Worm (Caenorhabditis elegans) whole organism, L2 larva: ENCODE data around the gene ptpn-22.
A peak's percentile ranks its signal among the peaks of the same experiment; 100 is the strongest.

ENCODE experiments used
- C34F6.9 ChIP-seq: fragments of 150-350 bp; optimal IDR thresholded peaks from 2 replicates; lab custom pipeline; 2014; ENCODE audit warnings: missing biosample characterization, missing genetic modification characterization
- F13H6.1 ChIP-seq: sonication (generic microtip); optimal IDR thresholded peaks from 2 replicates; lab custom pipeline; 2016; ENCODE audit warnings: missing genetic modification characterization, missing compliant biosample characterization
- R02D3.7 ChIP-seq: fragments of 150-350 bp; optimal IDR thresholded peaks from 2 replicates; lab custom pipeline; 2014; ENCODE audit warnings: missing biosample characterization, missing genetic modification characterization
- ZK546.5 ChIP-seq: sonication (generic microtip); optimal IDR thresholded peaks from 2 replicates; lab custom pipeline; 2017; ENCODE audit warnings: missing biosample characterization, missing genetic modification characterization
- alr-1 ChIP-seq: fragments of 150-350 bp; optimal IDR thresholded peaks from 2 replicates; lab custom pipeline; 2014; ENCODE audit warnings: missing biosample characterization, missing genetic modification characterization
- aly-2 ChIP-seq: fragments of 150-350 bp; optimal IDR thresholded peaks from 2 replicates; lab custom pipeline; 2014; ENCODE audit warnings: missing biosample characterization, missing genetic modification characterization
- ama-1 ChIP-seq: fragments of 150-350 bp; optimal IDR thresholded peaks from 2 replicates; lab custom pipeline; 2018; ENCODE audit warnings: inconsistent platforms
- blmp-1 ChIP-seq: sonication (generic microtip); optimal IDR thresholded peaks from 2 replicates; lab custom pipeline; 2017; ENCODE audit warnings: missing genetic modification characterization, mild to moderate bottlenecking, missing compliant biosample characterization, antibody characterized with exemption, moderate library complexity; ENCODE audit not compliant: insufficient read depth
- ceh-82 ChIP-seq: fragments of 150-350 bp; optimal IDR thresholded peaks from 2 replicates; lab custom pipeline; 2014; ENCODE audit warnings: missing biosample characterization, missing genetic modification characterization
- crh-2 ChIP-seq: sonication (generic microtip); optimal IDR thresholded peaks from 2 replicates; lab custom pipeline; 2017; ENCODE audit warnings: missing biosample characterization, missing genetic modification characterization
- dmd-4 ChIP-seq: sonication (generic microtip); optimal IDR thresholded peaks from 2 replicates; lab custom pipeline; 2017; ENCODE audit warnings: missing biosample characterization, missing genetic modification characterization
- egl-27 ChIP-seq: sonication (generic microtip); optimal IDR thresholded peaks from 3 replicates; lab custom pipeline; 2017; ENCODE audit warnings: missing biosample characterization, missing genetic modification reagents, missing genetic modification characterization
- elt-1 ChIP-seq: fragments of 150-350 bp; optimal IDR thresholded peaks from 2 replicates; lab custom pipeline; 2014; ENCODE audit warnings: missing biosample characterization, missing genetic modification characterization
- elt-3 ChIP-seq: sonication (generic microtip); optimal IDR thresholded peaks from 2 replicates; lab custom pipeline; 2017; ENCODE audit warnings: missing biosample characterization, missing genetic modification characterization
- fos-1 ChIP-seq: fragments of 150-350 bp; optimal IDR thresholded peaks from 2 replicates; lab custom pipeline; 2014; ENCODE audit warnings: missing biosample characterization, missing genetic modification characterization
- gmeb-1 ChIP-seq: fragments of 150-350 bp; optimal IDR thresholded peaks from 2 replicates; lab custom pipeline; 2014; ENCODE audit warnings: missing biosample characterization, missing genetic modification characterization
- lin-11 ChIP-seq: fragments of 150-350 bp; sonication (generic microtip); optimal IDR thresholded peaks from 2 replicates; lab custom pipeline; 2014; ENCODE audit warnings: missing biosample characterization, missing genetic modification characterization, inconsistent platforms, mixed read lengths
- lin-13 ChIP-seq: fragments of 150-350 bp; optimal IDR thresholded peaks from 2 replicates; lab custom pipeline; 2014; ENCODE audit warnings: missing biosample characterization, missing genetic modification reagents, missing genetic modification characterization
- lin-39 ChIP-seq: fragments of 150-350 bp; optimal IDR thresholded peaks from 2 replicates; lab custom pipeline; 2014; ENCODE audit warnings: missing biosample characterization, missing genetic modification reagents, missing genetic modification characterization
- lsy-2 ChIP-seq, 2 experiments: fragments of 150-350 bp in 1 of 2; sonication (generic microtip) in 1 of 2; optimal IDR thresholded peaks; 2 replicates each; lab custom pipeline; 2014 to 2017; ENCODE audit warnings: missing biosample characterization in 2 of 2, missing genetic modification characterization in 2 of 2
- mab-5 ChIP-seq: fragments of 150-350 bp; optimal IDR thresholded peaks from 2 replicates; lab custom pipeline; 2014; ENCODE audit warnings: missing biosample characterization, missing genetic modification characterization
- mdl-1 ChIP-seq, 2 experiments: fragments of 150-350 bp in 1 of 2; sonication (generic microtip) in 1 of 2; optimal IDR thresholded peaks; 2 replicates each; lab custom pipeline; 2017; ENCODE audit warnings: missing biosample characterization in 2 of 2, missing genetic modification characterization in 2 of 2
- nhr-10 ChIP-seq: sonication (generic microtip); optimal IDR thresholded peaks from 2 replicates; lab custom pipeline; 2017; ENCODE audit warnings: missing biosample characterization, missing genetic modification characterization
- nhr-11 ChIP-seq: fragments of 150-350 bp; optimal IDR thresholded peaks from 2 replicates; lab custom pipeline; 2014; ENCODE audit warnings: missing biosample characterization, missing genetic modification characterization
- nhr-23 ChIP-seq: fragments of 150-350 bp; optimal IDR thresholded peaks from 2 replicates; lab custom pipeline; 2014; ENCODE audit warnings: missing biosample characterization, missing genetic modification reagents, missing genetic modification characterization
- nhr-237 ChIP-seq: fragments of 150-350 bp; optimal IDR thresholded peaks from 2 replicates; lab custom pipeline; 2014; ENCODE audit warnings: missing biosample characterization, missing genetic modification characterization
- nhr-25 ChIP-seq: fragments of 150-350 bp; sonication (generic microtip); optimal IDR thresholded peaks from 3 replicates; lab custom pipeline; 2014; ENCODE audit warnings: missing biosample characterization, missing genetic modification characterization
- nhr-6 ChIP-seq: fragments of 150-350 bp; optimal IDR thresholded peaks from 2 replicates; lab custom pipeline; 2014; ENCODE audit warnings: missing biosample characterization, missing genetic modification characterization
- nhr-77 ChIP-seq: fragments of 150-350 bp; optimal IDR thresholded peaks from 2 replicates; lab custom pipeline; 2014; ENCODE audit warnings: missing biosample characterization, missing genetic modification characterization
- peb-1 ChIP-seq: fragments of 150-350 bp; optimal IDR thresholded peaks from 2 replicates; lab custom pipeline; 2014; ENCODE audit warnings: missing biosample characterization, missing genetic modification characterization
- sem-4 ChIP-seq: fragments of 150-350 bp; optimal IDR thresholded peaks from 2 replicates; lab custom pipeline; 2014; ENCODE audit warnings: missing biosample characterization, missing genetic modification reagents, missing genetic modification characterization
- skn-1 ChIP-seq: sonication (generic microtip); optimal IDR thresholded peaks from 2 replicates; lab custom pipeline; 2017; ENCODE audit warnings: missing biosample characterization, missing genetic modification characterization
- sma-3 ChIP-seq: sonication (generic microtip); optimal IDR thresholded peaks from 2 replicates; lab custom pipeline; 2016; ENCODE audit warnings: missing genetic modification reagents, missing genetic modification characterization, missing compliant biosample characterization
- sma-9 ChIP-seq, 2 experiments: fragments of 150-350 bp in 1 of 2; sonication (generic microtip) in 1 of 2; optimal IDR thresholded peaks; 2 replicates each; lab custom pipeline; 2014 to 2016; ENCODE audit warnings: missing genetic modification characterization in 2 of 2, mild to moderate bottlenecking in 1 of 2, missing biosample characterization in 1 of 2, missing compliant biosample characterization in 1 of 2, missing genetic modification reagents in 1 of 2, moderate library complexity in 1 of 2
- unc-39 ChIP-seq: fragments of 150-350 bp; optimal IDR thresholded peaks from 2 replicates; lab custom pipeline; 2014; ENCODE audit warnings: missing biosample characterization, missing genetic modification characterization
- unc-55 ChIP-seq: fragments of 150-350 bp; sonication (generic microtip); optimal IDR thresholded peaks from 3 replicates; lab custom pipeline; 2014; ENCODE audit warnings: missing biosample characterization, missing genetic modification reagents, missing genetic modification characterization
- unc-62 ChIP-seq: fragments of 150-350 bp; optimal IDR thresholded peaks from 2 replicates; lab custom pipeline; 2014; ENCODE audit warnings: missing biosample characterization, missing genetic modification reagents, missing genetic modification characterization
- zag-1 ChIP-seq: fragments of 150-350 bp; optimal IDR thresholded peaks from 2 replicates; lab custom pipeline; 2014; ENCODE audit warnings: missing biosample characterization, missing genetic modification characterization
- ztf-1 ChIP-seq: fragments of 200-800 bp; sonication (Bioruptor generic); conservative IDR thresholded peaks from 2 replicates; pipeline ENCODE4 v1.3.6; 2022; ENCODE audit warnings: missing genetic modification characterization, missing compliant biosample characterization
- ztf-11 ChIP-seq: sonication (generic microtip); optimal IDR thresholded peaks from 2 replicates; lab custom pipeline; 2017; ENCODE audit warnings: missing biosample characterization, missing genetic modification characterization
- ztf-4 ChIP-seq: fragments of 150-350 bp; optimal IDR thresholded peaks from 2 replicates; lab custom pipeline; 2014; ENCODE audit warnings: missing biosample characterization, missing genetic modification characterization

The ptpn-22 gene

ce11 chrIV:1720474-1720873 lies 19.6 kb downstream of the ptpn-22 start, which contains the start of gene epic-2:
Gene epic-2, plus strand, starts transcription at chrIV:1720790.
- peak; percentile 9 for TF ChIP-seq sma-3 (GFP tag; lab: Kevin White, UChicago)
- no peak for TF ChIP-seq dmd-4 (tag; lab: Kevin White, UChicago)
- no peak for TF ChIP-seq mab-5
- peak; percentile 53 for TF ChIP-seq ama-1 (lab: Kevin White, UChicago)
- no peak for TF ChIP-seq nhr-77
- no peak for TF ChIP-seq nhr-23
- peak; percentile 29 for TF ChIP-seq nhr-25 (tag; lab: Kevin White, UChicago)
- TF ChIP-seq R02D3.7 (tag; lab: Kevin White, UChicago) = no peak
- TF ChIP-seq, all 48 proteins: peak for 3

ce11 chrIV:1715705-1716104 lies 24.4 kb downstream of the ptpn-22 start:
- TF ChIP-seq nhr-25 (tag; lab: Kevin White, UChicago) (peak; percentile 74), sem-4 (tag; lab: Kevin White, UChicago) (no peak)

DNA sequence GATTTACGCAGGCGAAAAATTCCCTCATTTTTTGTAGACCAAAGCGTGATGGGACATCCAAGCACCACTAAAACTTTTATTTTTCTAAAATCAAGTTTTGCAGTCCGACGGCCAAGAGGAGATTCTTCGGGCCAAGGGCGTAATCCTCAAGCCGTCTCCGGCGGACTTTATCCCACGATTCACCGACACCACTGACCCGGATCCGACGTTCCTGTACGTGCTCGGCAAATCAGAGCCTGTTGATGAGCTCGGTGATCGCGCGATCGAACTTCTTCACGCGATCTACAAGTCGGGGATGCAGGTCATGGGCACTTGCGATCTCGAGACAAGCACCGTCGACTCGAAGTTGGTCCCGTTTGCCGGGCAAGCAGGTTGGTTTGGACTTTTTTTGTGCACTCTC lies 26.4 kb downstream of the ptpn-22 start:
- no peak for TF ChIP-seq C34F6.9 (tag; lab: Kevin White, UChicago)
- TF ChIP-seq zag-1 = no peak
- TF ChIP-seq nhr-6 (tag; lab: Kevin White, UChicago) = no peak
- TF ChIP-seq ZK546.5 = no peak

- TF ChIP-seq lsy-2 (tag; optimal IDR thresholded peaks at IDR 0.05; lab: Kevin White, UChicago) (peak in 1 of 2 experiments; percentile 12), nhr-25 (tag; lab: Kevin White, UChicago) (peak; percentile 22), elt-3 (tag; lab: Kevin White, UChicago) (no peak), lin-13 (GFP tag; lab: Kevin White, UChicago) (peak; percentile 30), nhr-237 (tag; lab: Kevin White, UChicago) (no peak), ZK546.5 (peak; percentile 50)
Measured at ce11 chrIV:1711029-1711489, 29.0 kb downstream of the ptpn-22 start, which contains the start of gene rpi-2. Gene rpi-2, plus strand, starts transcription at chrIV:1711262.

- TF ChIP-seq mdl-1 (tag; optimal IDR thresholded peaks at IDR 0.05; lab: Kevin White, UChicago) = no peak
- TF ChIP-seq ztf-1 (GFP tag; lab: Robert Waterston, UW) = no peak
- TF ChIP-seq ceh-82 (tag; lab: Kevin White, UChicago) = no peak
- no peak for TF ChIP-seq ztf-11
- no peak for TF ChIP-seq nhr-77
- TF ChIP-seq gmeb-1 (tag; lab: Kevin White, UChicago) = no peak
- TF ChIP-seq nhr-23 = no peak
- TF ChIP-seq elt-3 (tag; lab: Kevin White, UChicago) = no peak
- no peak for TF ChIP-seq fos-1
- no peak for TF ChIP-seq sem-4 (tag; lab: Kevin White, UChicago)
- TF ChIP-seq crh-2 = no peak
- no peak for TF ChIP-seq blmp-1 (tag; lab: Kevin White, UChicago)
- TF ChIP-seq ztf-4 (tag; lab: Kevin White, UChicago) = no peak
- no peak for TF ChIP-seq elt-1
- no peak for TF ChIP-seq nhr-237 (tag; lab: Kevin White, UChicago)
- TF ChIP-seq aly-2 = no peak
- TF ChIP-seq F13H6.1 (tag; lab: Kevin White, UChicago) = no peak
- no peak for TF ChIP-seq ama-1 (lab: Kevin White, UChicago)
Measured at ce11 chrIV:1710535-1710934, 29.5 kb downstream of the ptpn-22 start.

- TF ChIP-seq unc-39 (no peak), lin-11 (tag; lab: Kevin White, UChicago) (peak; percentile 64), nhr-11 (no peak), unc-55 (peak; percentile 93), F13H6.1 (tag; lab: Kevin White, UChicago) (peak; percentile 82), unc-62 (no peak), lin-39 (no peak), skn-1 (tag; lab: Kevin White, UChicago) (peak; percentile 79), lin-13 (GFP tag; lab: Kevin White, UChicago) (peak; percentile 90), crh-2 (peak; percentile 87), alr-1 (no peak), elt-1 (no peak), sma-9 (GFP tag; optimal IDR thresholded peaks at IDR 0.05; lab: Kevin White, UChicago) (peak; percentile 50), sma-9 (tag; optimal IDR thresholded peaks at IDR 0.05; lab: Kevin White, UChicago) (no peak), nhr-23 (no peak), nhr-77 (no peak), blmp-1 (tag; lab: Kevin White, UChicago) (peak; percentile 12), sem-4 (tag; lab: Kevin White, UChicago) (peak; percentile 69), nhr-10 (tag; lab: Kevin White, UChicago) (no peak), peb-1 (tag; lab: Kevin White, UChicago) (no peak), ztf-1 (GFP tag; lab: Robert Waterston, UW) (no peak), egl-27 (tag; lab: Kevin White, UChicago) (no peak), ztf-11 (no peak)
Measured at ce11 chrIV:1709695-1710315, 30.3 kb downstream of the ptpn-22 start, which contains the start of the genes pbs-1 and K08D12.3. Gene pbs-1, minus strand, starts transcription at chrIV:1709745. Gene K08D12.3, plus strand, starts transcription at chrIV:1710265.
